In genomic region chr3R:16980958-16981623, dm6 we compare ENCODE assay signal across 3 fruit fly cellular contexts.
TF ChIP-seq lines count a peak whose summit lies in the region.

No protein-coding gene starts in this region.

- no peak for TF ChIP-seq CTCF in whole organism, embryonic (GFP tag; optimal IDR thresholded peaks at IDR 0.05; lab: Kevin White, UChicago)

TF ChIP-seq in whole organism, adult, 20 proteins besides CTCF, POLR2A, EP300 and RAD21:
- TF ChIP-seq CG12768 (GFP tag; optimal IDR thresholded peaks at IDR 0.05; lab: Kevin White, UChicago) (no peak), Hr96 (GFP tag; optimal IDR thresholded peaks at IDR 0.05; lab: Kevin White, UChicago) (no peak), kay (GFP tag; lab: Kevin White, UChicago; ENCODE audit: borderline replicate concordance) (peak; percentile 53), CG14711 (tag; optimal IDR thresholded peaks at IDR 0.05; lab: Kevin White, UChicago) (no peak), toe (GFP tag; optimal IDR thresholded peaks at IDR 0.05; lab: Kevin White, UChicago) (no peak), CG7045 (GFP tag; optimal IDR thresholded peaks at IDR 0.05; lab: Kevin White, UChicago) (no peak), CG7101 (tag; optimal IDR thresholded peaks at IDR 0.05; lab: Kevin White, UChicago) (peak; percentile 2), CG11617 (GFP tag; optimal IDR thresholded peaks at IDR 0.05; lab: Kevin White, UChicago) (no peak)

TF ChIP-seq in whole organism, embryonic, 481 proteins besides CTCF, POLR2A, EP300 and RAD21 (continues in another document):
- TF ChIP-seq CG14965 (GFP tag; optimal IDR thresholded peaks at IDR 0.05; lab: Kevin White, UChicago; ENCODE audit: borderline replicate concordance) (no peak), Side (GFP tag; optimal IDR thresholded peaks at IDR 0.05; lab: Kevin White, UChicago) (no peak), Dip2 (GFP tag; IDR thresholded peaks at IDR 0.05; lab: Robert Waterston, UW) (no peak), CG8281 (tag; optimal IDR thresholded peaks at IDR 0.05; lab: Kevin White, UChicago) (no peak), ERR (GFP tag; optimal IDR thresholded peaks at IDR 0.05; lab: Kevin White, UChicago) (no peak), psq (GFP tag; optimal IDR thresholded peaks at IDR 0.05; lab: Kevin White, UChicago) (no peak), HLH4C (GFP tag; IDR thresholded peaks at IDR 0.05; lab: Robert Waterston, UW; ENCODE audit: partially characterized antibody) (no peak), CG10543 (GFP tag; optimal IDR thresholded peaks at IDR 0.05; lab: Kevin White, UChicago) (peak; percentile 0), MESR4 (GFP tag; optimal IDR thresholded peaks at IDR 0.05; lab: Kevin White, UChicago) (no peak), CG8765 (GFP tag; IDR thresholded peaks at IDR 0.05; lab: Robert Waterston, UW) (no peak), CG7928 (GFP tag; optimal IDR thresholded peaks at IDR 0.05; lab: Kevin White, UChicago) (no peak), kah (GFP tag; optimal IDR thresholded peaks at IDR 0.05; lab: Kevin White, UChicago) (no peak), CG2199 (GFP tag; IDR thresholded peaks at IDR 0.05; lab: Robert Waterston, UW) (no peak), Hmx (GFP tag; optimal IDR thresholded peaks at IDR 0.05; lab: Kevin White, UChicago) (no peak), gcm2 (GFP tag; optimal IDR thresholded peaks at IDR 0.05; lab: Kevin White, UChicago) (no peak), Fer2 (tag; optimal IDR thresholded peaks at IDR 0.05; lab: Kevin White, UChicago) (no peak), tna (GFP tag; IDR thresholded peaks at IDR 0.05; lab: Robert Waterston, UW; ENCODE audit: partially characterized antibody) (no peak), trem (tag; optimal IDR thresholded peaks at IDR 0.05; lab: Kevin White, UChicago) (no peak), CG4854 (GFP tag; optimal IDR thresholded peaks at IDR 0.05; lab: Kevin White, UChicago) (no peak), rib (GFP tag; IDR thresholded peaks at IDR 0.05; lab: Robert Waterston, UW) (peak; percentile 39; the same call in 1 of the 2 replicates), Dll (GFP tag; IDR thresholded peaks at IDR 0.05; lab: Robert Waterston, UW; ENCODE audit: partially characterized antibody) (no peak), CHES-1-like (GFP tag; optimal IDR thresholded peaks at IDR 0.05; lab: Kevin White, UChicago) (no peak), fd64A (GFP tag; optimal IDR thresholded peaks at IDR 0.05; lab: Kevin White, UChicago) (no peak), Dip3 (GFP tag; optimal IDR thresholded peaks at IDR 0.05; lab: Kevin White, UChicago) (no peak), hth (optimal IDR thresholded peaks at IDR 0.05; lab: Kevin White, UChicago) (no peak), ham (GFP tag; IDR thresholded peaks at IDR 0.05; lab: Robert Waterston, UW) (no peak), cad (GFP tag; optimal IDR thresholded peaks at IDR 0.05; lab: Kevin White, UChicago) (no peak), Scr (GFP tag; IDR thresholded peaks at IDR 0.05; lab: Robert Waterston, UW; ENCODE audit: partially characterized antibody) (no peak), dm (GFP tag; optimal IDR thresholded peaks at IDR 0.05; lab: Kevin White, UChicago) (no peak), Usf (GFP tag; optimal IDR thresholded peaks at IDR 0.05; lab: Kevin White, UChicago) (no peak), D19A (tag; optimal IDR thresholded peaks at IDR 0.05; lab: Kevin White, UChicago) (peak; percentile 68), Hsf (GFP tag; optimal IDR thresholded peaks at IDR 0.05; lab: Kevin White, UChicago) (no peak), oc (tag; optimal IDR thresholded peaks at IDR 0.05; lab: Kevin White, UChicago) (no peak), Nf-YB (GFP tag; optimal IDR thresholded peaks at IDR 0.05; lab: Kevin White, UChicago) (no peak), stc (GFP tag; IDR thresholded peaks at IDR 0.05; lab: Robert Waterston, UW) (no peak), CG8944 (GFP tag; optimal IDR thresholded peaks at IDR 0.05; lab: Kevin White, UChicago) (no peak), lola (GFP tag; optimal IDR thresholded peaks at IDR 0.05; lab: Kevin White, UChicago) (no peak), tin (GFP tag; optimal IDR thresholded peaks at IDR 0.05; lab: Kevin White, UChicago) (no peak), Ets97D (GFP tag; optimal IDR thresholded peaks at IDR 0.05; lab: Kevin White, UChicago) (no peak), Mes4 (GFP tag; optimal IDR thresholded peaks at IDR 0.05; lab: Kevin White, UChicago) (no peak), Lpt (GFP tag; optimal IDR thresholded peaks at IDR 0.05; lab: Kevin White, UChicago) (no peak), Hey (tag; optimal IDR thresholded peaks at IDR 0.05; lab: Kevin White, UChicago) (no peak), sisA (GFP tag; IDR thresholded peaks at IDR 0.05; lab: Robert Waterston, UW) (no peak), CG10366 (GFP tag; IDR thresholded peaks at IDR 0.05; lab: Robert Waterston, UW) (no peak)

TF ChIP-seq in whole organism, prepupa, 60 proteins besides CTCF, POLR2A, EP300 and RAD21:
- TF ChIP-seq acj6 (GFP tag; optimal IDR thresholded peaks at IDR 0.05; lab: Kevin White, UChicago) (no peak), CG32006 (GFP tag; optimal IDR thresholded peaks at IDR 0.05; lab: Kevin White, UChicago) (no peak), OdsH (GFP tag; optimal IDR thresholded peaks at IDR 0.05; lab: Kevin White, UChicago) (no peak), svp (GFP tag; lab: Kevin White, UChicago) (peak; percentile 59), Ets21C (GFP tag; optimal IDR thresholded peaks at IDR 0.05; lab: Kevin White, UChicago) (no peak), salr (GFP tag; optimal IDR thresholded peaks at IDR 0.05; lab: Kevin White, UChicago) (no peak), fkh (GFP tag; optimal IDR thresholded peaks at IDR 0.05; lab: Kevin White, UChicago) (peak; percentile 66), Eip78C (GFP tag; lab: Kevin White, UChicago) (no peak), CG8119 (GFP tag; IDR thresholded peaks at IDR 0.05; lab: Robert Waterston, UW) (no peak), vri (GFP tag; optimal IDR thresholded peaks at IDR 0.05; lab: Kevin White, UChicago) (no peak), CG6163 (GFP tag; IDR thresholded peaks at IDR 0.05; lab: Robert Waterston, UW) (no peak), CG3919 (GFP tag; optimal IDR thresholded peaks at IDR 0.05; lab: Kevin White, UChicago) (no peak), ss (GFP tag; optimal IDR thresholded peaks at IDR 0.05; lab: Kevin White, UChicago) (no peak), CG11902 (GFP tag; optimal IDR thresholded peaks at IDR 0.05; lab: Kevin White, UChicago) (no peak)
